Worm (Caenorhabditis elegans) whole organism, young adult: ENCODE data around the gene C48B4.6.

Source experiments
- B0019.2 ChIP-seq: fragments of 200-800 bp; sonication (Bioruptor generic); conservative IDR thresholded peaks from 2 replicates; pipeline ENCODE4 v1.3.6; 2022; ENCODE audit warnings: missing genetic modification reagents, missing genetic modification characterization, missing compliant biosample characterization
- B0336.3 ChIP-seq: fragments of 200-800 bp; sonication (Bioruptor generic); IDR thresholded peaks from 2 replicates; pipeline ENCODE4 v1.3.6; 2022; ENCODE audit warnings: missing genetic modification characterization, missing compliant biosample characterization
- C06A6.2 ChIP-seq: fragments of 200-800 bp; sonication (Bioruptor generic); conservative IDR thresholded peaks from 2 replicates; pipeline ENCODE4 v1.3.6; 2022; ENCODE audit warnings: missing genetic modification characterization, missing compliant biosample characterization
- C17E4.6 ChIP-seq: fragments of 200-800 bp; sonication (Bioruptor generic); IDR thresholded peaks from 2 replicates; pipeline ENCODE4 v1.3.6; 2022; ENCODE audit warnings: missing genetic modification reagents, missing genetic modification characterization, missing compliant biosample characterization
- D2030.7 ChIP-seq: fragments of 200-800 bp; sonication (Bioruptor generic); IDR thresholded peaks from 2 replicates; pipeline ENCODE4 v1.3.6; 2022; ENCODE audit warnings: missing genetic modification reagents, missing genetic modification characterization, missing compliant biosample characterization
- F33H1.4 ChIP-seq: fragments of 200-800 bp; sonication (Bioruptor generic); IDR thresholded peaks from 2 replicates; pipeline ENCODE4 v1.3.6; 2022; ENCODE audit warnings: missing genetic modification reagents, missing genetic modification characterization, missing compliant biosample characterization
- F52B5.7 ChIP-seq: sonication (generic microtip); optimal IDR thresholded peaks from 2 replicates; lab custom pipeline; 2016; ENCODE audit warnings: mild to moderate bottlenecking, missing genetic modification characterization, missing compliant biosample characterization
- F57A8.1 ChIP-seq: fragments of 200-800 bp; sonication (Bioruptor generic); optimal IDR thresholded peaks from 2 replicates; lab custom pipeline; 2018; ENCODE audit warnings: mild to moderate bottlenecking, missing genetic modification characterization, moderate library complexity, missing compliant biosample characterization
- K11D2.4 ChIP-seq: fragments of 200-800 bp; sonication (Bioruptor generic); IDR thresholded peaks from 2 replicates; pipeline ENCODE4 v1.3.6; 2022; ENCODE audit warnings: missing genetic modification reagents, missing genetic modification characterization, missing compliant biosample characterization
- Y56A3A.18 ChIP-seq: fragments of 200-800 bp; sonication (Bioruptor generic); IDR thresholded peaks from 2 replicates; pipeline ENCODE4 v1.3.6; 2022; ENCODE audit warnings: missing genetic modification reagents, missing genetic modification characterization, missing compliant biosample characterization
- Y79H2A.3 ChIP-seq: fragments of 200-800 bp; sonication (Bioruptor generic); conservative IDR thresholded peaks from 2 replicates; pipeline ENCODE4 v1.3.6; 2022; ENCODE audit warnings: missing genetic modification reagents, missing genetic modification characterization, missing compliant biosample characterization
- bed-2 ChIP-seq: fragments of 200-800 bp; sonication (Bioruptor generic); IDR thresholded peaks from 2 replicates; pipeline ENCODE4 v1.3.6; 2022; ENCODE audit warnings: missing genetic modification reagents, missing genetic modification characterization, missing compliant biosample characterization
- cebp-2 ChIP-seq: fragments of 200-800 bp; sonication (Bioruptor generic); IDR thresholded peaks from 2 replicates; pipeline ENCODE4 v1.3.6; 2022; ENCODE audit warnings: missing genetic modification characterization, missing compliant biosample characterization
- ceh-40 ChIP-seq: fragments of 200-800 bp; sonication (Bioruptor generic); IDR thresholded peaks from 2 replicates; pipeline ENCODE4 v1.3.6; 2022; ENCODE audit warnings: missing genetic modification characterization, missing compliant biosample characterization
- ceh-79 ChIP-seq: sonication (generic microtip); optimal IDR thresholded peaks from 2 replicates; lab custom pipeline; 2017; ENCODE audit warnings: mild to moderate bottlenecking, missing genetic modification characterization, missing compliant biosample characterization
- chd-7 ChIP-seq: sonication (generic microtip); optimal IDR thresholded peaks from 2 replicates; lab custom pipeline; 2016; ENCODE audit warnings: mild to moderate bottlenecking, missing genetic modification characterization, moderate library complexity, missing compliant biosample characterization
- dox-1 ChIP-seq: fragments of 200-800 bp; sonication (Bioruptor generic); IDR thresholded peaks from 2 replicates; pipeline ENCODE4 v1.3.6; 2022; ENCODE audit warnings: missing genetic modification reagents, missing genetic modification characterization, missing compliant biosample characterization
- dpl-1 ChIP-seq: fragments of 150-350 bp; optimal IDR thresholded peaks from 2 replicates; lab custom pipeline; 2014; ENCODE audit warnings: missing biosample characterization, missing genetic modification reagents, missing genetic modification characterization
- efl-1 ChIP-seq: fragments of 150-350 bp; optimal IDR thresholded peaks from 2 replicates; lab custom pipeline; 2014; ENCODE audit warnings: missing biosample characterization, missing genetic modification reagents, missing genetic modification characterization
- egl-44 ChIP-seq: fragments of 200-800 bp; sonication (Bioruptor generic); IDR thresholded peaks from 2 replicates; pipeline ENCODE4 v1.3.6; 2022; ENCODE audit warnings: missing genetic modification reagents, missing genetic modification characterization, missing compliant biosample characterization
- gei-17 ChIP-seq: fragments of 200-800 bp; sonication (Bioruptor generic); optimal IDR thresholded peaks from 2 replicates; lab custom pipeline; 2018; ENCODE audit warnings: mild to moderate bottlenecking, missing genetic modification characterization, missing compliant biosample characterization
- him-1 ChIP-seq: sonication (generic microtip); optimal IDR thresholded peaks from 2 replicates; lab custom pipeline; 2016; ENCODE audit warnings: missing genotype, missing genetic modification reagents, missing genetic modification characterization, missing compliant biosample characterization
- hmg-1.2 ChIP-seq: fragments of 200-800 bp; sonication (Bioruptor generic); IDR thresholded peaks from 2 replicates; pipeline ENCODE4 v1.3.6; 2022; ENCODE audit warnings: missing genetic modification reagents, missing genetic modification characterization, missing compliant biosample characterization
- hsf-1 ChIP-seq: fragments of 200-800 bp; sonication (Bioruptor generic); IDR thresholded peaks from 2 replicates; pipeline ENCODE4 v1.3.6; 2022; ENCODE audit warnings: missing genetic modification reagents, missing genetic modification characterization, missing compliant biosample characterization
- lag-1 ChIP-seq: fragments of 200-800 bp; sonication (Bioruptor generic); IDR thresholded peaks from 2 replicates; pipeline ENCODE4 v1.3.6; 2022; ENCODE audit warnings: missing genetic modification reagents, missing genetic modification characterization, missing compliant biosample characterization
- madf-3 ChIP-seq: fragments of 200-800 bp; sonication (Bioruptor generic); IDR thresholded peaks from 2 replicates; pipeline ENCODE4 v1.3.6; 2022; ENCODE audit warnings: missing genetic modification reagents, missing genetic modification characterization, missing compliant biosample characterization
- madf-8 ChIP-seq: fragments of 200-800 bp; sonication (Bioruptor generic); conservative IDR thresholded peaks from 2 replicates; pipeline ENCODE4 v1.3.6; 2022; ENCODE audit warnings: missing genetic modification reagents, missing genetic modification characterization, missing compliant biosample characterization
- mcd-1 ChIP-seq: fragments of 200-800 bp; sonication (Bioruptor generic); IDR thresholded peaks from 2 replicates; pipeline ENCODE4 v1.3.6; 2022; ENCODE audit warnings: missing genetic modification reagents, missing genetic modification characterization, missing compliant biosample characterization
- nfya-1 ChIP-seq: sonication (generic microtip); optimal IDR thresholded peaks from 2 replicates; lab custom pipeline; 2017; ENCODE audit warnings: antibody characterized with exemption, missing compliant biosample characterization, missing genetic modification characterization, borderline replicate concordance; ENCODE audit not compliant: insufficient read depth
- nfya-2 ChIP-seq: fragments of 200-800 bp; sonication (Bioruptor generic); IDR thresholded peaks from 2 replicates; pipeline ENCODE4 v1.3.6; 2022; ENCODE audit warnings: missing genetic modification reagents, missing genetic modification characterization, missing compliant biosample characterization
- nfyb-1 ChIP-seq: fragments of 200-800 bp; sonication (Bioruptor generic); IDR thresholded peaks from 2 replicates; pipeline ENCODE4 v1.3.6; 2022; ENCODE audit warnings: missing genetic modification reagents, missing genetic modification characterization, missing compliant biosample characterization
- nhr-179 ChIP-seq: sonication (generic microtip); optimal IDR thresholded peaks from 2 replicates; lab custom pipeline; 2016; ENCODE audit warnings: mild to moderate bottlenecking, missing genetic modification characterization, missing compliant biosample characterization
- nhr-80 ChIP-seq: sonication (generic microtip); optimal IDR thresholded peaks from 2 replicates; lab custom pipeline; 2016; ENCODE audit warnings: missing genetic modification characterization, missing compliant biosample characterization
- pha-4 ChIP-seq: fragments of 150-350 bp; sonication (generic microtip); optimal IDR thresholded peaks from 2 replicates; lab custom pipeline; 2014; ENCODE audit warnings: missing biosample characterization, missing genetic modification reagents, missing genetic modification characterization
- rcor-1 ChIP-seq: fragments of 200-800 bp; sonication (Bioruptor generic); IDR thresholded peaks from 2 replicates; pipeline ENCODE4 v1.3.6; 2022; ENCODE audit warnings: missing genetic modification reagents, missing genetic modification characterization, missing compliant biosample characterization
- rec-8 ChIP-seq, 2 experiments: sonication (generic microtip); optimal IDR thresholded peaks; 2 replicates each; lab custom pipeline; 2016; ENCODE audit warnings: mild to moderate bottlenecking in 2 of 2, missing genetic modification characterization in 2 of 2, missing genetic modification reagents in 2 of 2, missing genotype in 2 of 2, missing biosample characterization in 1 of 2, missing compliant biosample characterization in 1 of 2, moderate library complexity in 1 of 2
- sdz-38 ChIP-seq: sonication (generic microtip); optimal IDR thresholded peaks from 2 replicates; lab custom pipeline; 2016; ENCODE audit warnings: missing genotype, missing genetic modification characterization, missing compliant biosample characterization
- sea-2 ChIP-seq: fragments of 200-800 bp; sonication (Bioruptor generic); IDR thresholded peaks from 2 replicates; pipeline ENCODE4 v1.3.6; 2022; ENCODE audit warnings: missing genetic modification characterization, missing compliant biosample characterization
- snpc-1.1 ChIP-seq: sonication (generic microtip); optimal IDR thresholded peaks from 2 replicates; lab custom pipeline; 2017; ENCODE audit warnings: missing genetic modification characterization, mild to moderate bottlenecking, missing compliant biosample characterization, antibody characterized with exemption, moderate library complexity, missing genotype, missing genetic modification reagents; ENCODE audit not compliant: insufficient read depth
- snpc-1.3 ChIP-seq: sonication (generic microtip); optimal IDR thresholded peaks from 2 replicates; lab custom pipeline; 2017; ENCODE audit warnings: missing genetic modification characterization, mild to moderate bottlenecking, missing compliant biosample characterization, antibody characterized with exemption, moderate library complexity, missing genotype, missing genetic modification reagents; ENCODE audit not compliant: insufficient read depth
- somi-1 ChIP-seq: fragments of 200-800 bp; sonication (Bioruptor generic); optimal IDR thresholded peaks from 2 replicates; lab custom pipeline; 2018; ENCODE audit warnings: mild to moderate bottlenecking, missing genetic modification characterization, missing compliant biosample characterization
- sptf-2 ChIP-seq: fragments of 200-800 bp; sonication (Bioruptor generic); optimal IDR thresholded peaks from 2 replicates; lab custom pipeline; 2018; ENCODE audit warnings: mild to moderate bottlenecking, missing genetic modification characterization, missing compliant biosample characterization
- unc-130 ChIP-seq: sonication (generic microtip); optimal IDR thresholded peaks from 2 replicates; lab custom pipeline; 2016; ENCODE audit warnings: missing genetic modification reagents, missing genetic modification characterization, missing compliant biosample characterization
- xnd-1 ChIP-seq: sonication (generic microtip); optimal IDR thresholded peaks from 2 replicates; lab custom pipeline; 2016; ENCODE audit warnings: missing genotype, missing genetic modification reagents, missing genetic modification characterization, missing compliant biosample characterization
- zim-3 ChIP-seq: sonication (generic microtip); optimal IDR thresholded peaks from 2 replicates; lab custom pipeline; 2017; ENCODE audit warnings: mild to moderate bottlenecking, missing genetic modification characterization, moderate library complexity, missing compliant biosample characterization
- ztf-22 ChIP-seq: fragments of 200-800 bp; sonication (Bioruptor generic); optimal IDR thresholded peaks from 2 replicates; lab custom pipeline; 2018; ENCODE audit warnings: mild to moderate bottlenecking, missing genetic modification characterization, moderate library complexity, missing compliant biosample characterization
- ztf-28 ChIP-seq: fragments of 200-800 bp; sonication (Bioruptor generic); IDR thresholded peaks from 2 replicates; pipeline ENCODE4 v1.3.6; 2022; ENCODE audit warnings: missing genetic modification reagents, missing genetic modification characterization, missing compliant biosample characterization
- ztf-6 ChIP-seq: fragments of 200-800 bp; sonication (Bioruptor generic); IDR thresholded peaks from 2 replicates; pipeline ENCODE4 v1.3.6; 2022; ENCODE audit warnings: missing genetic modification reagents, missing genetic modification characterization, missing compliant biosample characterization

Gene C48B4.6

ce11 chrIII:9521410-9522090 lies 36.8 kb downstream of the C48B4.6 start, which contains the start of the genes clu-1 and prp-40 (continued):
- no peak for TF ChIP-seq nhr-179
- TF ChIP-seq hsf-1 (GFP tag; lab: Robert Waterston, UW) = peak; percentile 35; the same call in 1 of the 2 replicates
- no peak for TF ChIP-seq cebp-2 (GFP tag; lab: Robert Waterston, UW)
- TF ChIP-seq F33H1.4 (GFP tag; lab: Robert Waterston, UW) = peak; percentile 70
- peak; percentile 39 for TF ChIP-seq dpl-1 (GFP tag; lab: Kevin White, UChicago)
- no peak for TF ChIP-seq bed-2 (GFP tag; lab: Robert Waterston, UW)
- TF ChIP-seq ceh-79 = no peak
- TF ChIP-seq dox-1 (GFP tag; lab: Robert Waterston, UW) = peak; percentile 94
- peak; percentile 54 for TF ChIP-seq efl-1 (GFP tag; lab: Kevin White, UChicago)
- peak; percentile 76 for TF ChIP-seq snpc-1.3 (tag; lab: Kevin White, UChicago)
- no peak for TF ChIP-seq sea-2 (GFP tag; lab: Robert Waterston, UW)
- TF ChIP-seq madf-3 (GFP tag; lab: Robert Waterston, UW) = no peak
- TF ChIP-seq gei-17 (GFP tag; lab: Kevin White, UChicago) = peak; percentile 37
- TF ChIP-seq B0019.2 (GFP tag; lab: Robert Waterston, UW) = 0 out of 2 replicates have a peak, but pooled peaks have one; percentile 33
- no peak for TF ChIP-seq sdz-38 (tag; lab: Kevin White, UChicago)
- TF ChIP-seq egl-44 (GFP tag; lab: Robert Waterston, UW) = no peak
- peak; percentile 27 for TF ChIP-seq him-1
- TF ChIP-seq ztf-22 (GFP tag; lab: Kevin White, UChicago) = no peak
- TF ChIP-seq nfya-1 (tag; lab: Kevin White, UChicago) = no peak
- TF ChIP-seq nfya-2 = no peak
- peak; percentile 80 for TF ChIP-seq B0336.3 (GFP tag; lab: Robert Waterston, UW)
- peak; percentile 76 for TF ChIP-seq nhr-80 (tag; lab: Kevin White, UChicago)
- no peak for TF ChIP-seq F57A8.1 (GFP tag; lab: Kevin White, UChicago)
- TF ChIP-seq ceh-40 (GFP tag; lab: Robert Waterston, UW) = no peak
- peak; percentile 75 for TF ChIP-seq hmg-1.2
- peak; percentile 13 for TF ChIP-seq sptf-2 (GFP tag; lab: Kevin White, UChicago)
- 0 out of 2 replicates have a peak, but pooled peaks have one; percentile 26 for TF ChIP-seq C17E4.6 (GFP tag; lab: Robert Waterston, UW)
- TF ChIP-seq Y79H2A.3 = no peak
- no peak for TF ChIP-seq chd-7 (tag; lab: Kevin White, UChicago)
- no peak for TF ChIP-seq K11D2.4 (GFP tag; lab: Robert Waterston, UW)
- TF ChIP-seq lag-1 (GFP tag; lab: Robert Waterston, UW) = no peak
- no peak for TF ChIP-seq F52B5.7 (tag; lab: Kevin White, UChicago)
- TF ChIP-seq xnd-1 = peak; percentile 24
- no peak for TF ChIP-seq pha-4 (tag; lab: Kevin White, UChicago)
- no peak for TF ChIP-seq ztf-6 (GFP tag; lab: Robert Waterston, UW)
- TF ChIP-seq Y56A3A.18 (GFP tag; lab: Robert Waterston, UW) = no peak
- TF ChIP-seq nfyb-1 (GFP tag; lab: Robert Waterston, UW) = peak; percentile 88
- TF ChIP-seq ztf-28 (GFP tag; lab: Robert Waterston, UW) = no peak
- no peak for TF ChIP-seq zim-3
- peak; percentile 95 for TF ChIP-seq mcd-1 (GFP tag; lab: Robert Waterston, UW)
- TF ChIP-seq snpc-1.1 (tag; lab: Kevin White, UChicago) = peak; percentile 3
- TF ChIP-seq rec-8 (tag; optimal IDR thresholded peaks at IDR 0.05; lab: Kevin White, UChicago) = no peak
- no peak for TF ChIP-seq somi-1 (GFP tag; lab: Kevin White, UChicago)
- peak; percentile 79 for TF ChIP-seq D2030.7 (GFP tag; lab: Robert Waterston, UW)
- peak; percentile 54; the same call in 1 of the 2 replicates for TF ChIP-seq C06A6.2
- TF ChIP-seq unc-130 = peak; percentile 39
- TF ChIP-seq rcor-1 = peak; percentile 70
- TF ChIP-seq madf-8 = peak; percentile 45
- TF ChIP-seq, all 124 proteins: peak for 52
